Comparison of ENCODE assay signal across 7 fruit fly cellular contexts in the genomic region with DNA sequence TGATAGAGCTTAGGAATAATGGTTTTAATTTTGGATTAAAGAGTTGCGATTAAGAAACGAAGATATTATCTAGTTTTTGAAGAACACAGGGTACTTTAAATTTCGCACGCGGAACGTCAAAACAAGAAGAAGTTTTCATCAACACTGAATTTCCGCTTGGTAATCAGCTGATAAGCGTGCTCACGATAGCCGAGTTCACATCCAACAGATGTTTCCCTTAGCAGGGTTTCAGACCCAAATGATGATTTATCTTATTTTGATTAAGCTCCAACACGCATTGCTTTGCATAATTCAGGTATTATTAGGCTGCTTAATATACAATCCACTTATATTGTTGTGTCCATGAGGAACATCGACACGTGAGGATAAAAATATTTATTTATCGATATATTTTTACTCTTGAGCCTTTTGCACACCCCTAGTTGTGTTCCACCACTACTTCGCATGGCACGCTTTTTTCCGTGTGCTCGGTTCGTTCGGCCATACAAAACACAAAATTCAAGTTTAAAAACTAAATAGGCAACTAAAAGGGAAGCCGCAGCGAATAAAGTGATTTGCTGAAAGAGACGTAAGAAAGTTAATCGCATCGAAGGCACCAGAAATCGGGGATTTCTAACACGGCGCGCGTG.
TF ChIP-seq lines count a peak whose summit lies in the region.

TSS of gene Tpr2 (plus strand) at position 418 of the 629 bp plus-strand sequence.

- peak; percentile 42 to 43 for TF ChIP-seq CTCF in S2 (optimal IDR thresholded peaks at IDR 0.05; lab: Kevin White, UChicago)
- TF ChIP-seq CTCF in whole organism, embryonic (GFP tag; optimal IDR thresholded peaks at IDR 0.05; lab: Kevin White, UChicago), result peak; percentile 70

TF ChIP-seq in whole organism, 6 proteins besides CTCF, POLR2A, EP300 and RAD21:
- no peak for TF ChIP-seq CG8478 (optimal IDR thresholded peaks at IDR 0.05; lab: Kevin White, UChicago)
- no peak for TF ChIP-seq EcR (GFP tag; optimal IDR thresholded peaks at IDR 0.05; lab: Kevin White, UChicago)
- no peak for TF ChIP-seq psq (optimal IDR thresholded peaks at IDR 0.05; lab: Kevin White, UChicago)
- TF ChIP-seq usp (GFP tag; optimal IDR thresholded peaks at IDR 0.05; lab: Kevin White, UChicago), result no peak
- TF ChIP-seq Dll (optimal IDR thresholded peaks at IDR 0.05; lab: Kevin White, UChicago), result no peak
- peak; percentile 62 for TF ChIP-seq pan (optimal IDR thresholded peaks at IDR 0.05; lab: Kevin White, UChicago)

TF ChIP-seq in whole organism, adult, 20 proteins besides CTCF, POLR2A, EP300 and RAD21 (continues in another document):
- TF ChIP-seq cnc (optimal IDR thresholded peaks at IDR 0.05; lab: Kevin White, UChicago), result no peak
- peak; percentile 21 for TF ChIP-seq CG14711 (tag; optimal IDR thresholded peaks at IDR 0.05; lab: Kevin White, UChicago)
- peak; percentile 40 for TF ChIP-seq tj (GFP tag; optimal IDR thresholded peaks at IDR 0.05; lab: Kevin White, UChicago)
- TF ChIP-seq cic (GFP tag; optimal IDR thresholded peaks at IDR 0.05; lab: Kevin White, UChicago), result no peak
- no peak for TF ChIP-seq Clk (GFP tag; optimal IDR thresholded peaks at IDR 0.05; lab: Kevin White, UChicago)
- TF ChIP-seq toe (GFP tag; optimal IDR thresholded peaks at IDR 0.05; lab: Kevin White, UChicago), result peak; percentile 71
- peak; percentile 53 for TF ChIP-seq CG33017 (tag; optimal IDR thresholded peaks at IDR 0.05; lab: Kevin White, UChicago)
- peak; percentile 93 for TF ChIP-seq Mnt (GFP tag; optimal IDR thresholded peaks at IDR 0.05; lab: Kevin White, UChicago)
- TF ChIP-seq CG12768 (GFP tag; optimal IDR thresholded peaks at IDR 0.05; lab: Kevin White, UChicago), result peak; percentile 0
- TF ChIP-seq CG7101 (tag; optimal IDR thresholded peaks at IDR 0.05; lab: Kevin White, UChicago), result peak; percentile 63
- peak; percentile 66 for TF ChIP-seq bab1 (GFP tag; optimal IDR thresholded peaks at IDR 0.05; lab: Kevin White, UChicago)
- peak; percentile 39 for TF ChIP-seq Crg-1 (GFP tag; optimal IDR thresholded peaks at IDR 0.05; lab: Kevin White, UChicago)
- TF ChIP-seq CG5204 (GFP tag; optimal IDR thresholded peaks at IDR 0.05; lab: Kevin White, UChicago), result peak; percentile 78
- TF ChIP-seq ovo (GFP tag; optimal IDR thresholded peaks at IDR 0.05; lab: Kevin White, UChicago), result peak; percentile 0
- peak; percentile 35 for TF ChIP-seq Hr96 (GFP tag; optimal IDR thresholded peaks at IDR 0.05; lab: Kevin White, UChicago)

TF ChIP-seq in whole organism, embryonic, 481 proteins besides CTCF, POLR2A, EP300 and RAD21 (continues in another document):
- TF ChIP-seq cas (GFP tag; IDR thresholded peaks at IDR 0.05; lab: Robert Waterston, UW), result 0 out of 2 replicates have a peak, but pooled peaks have one; percentile 19
- peak; percentile 31 for TF ChIP-seq Vsx1 (GFP tag; optimal IDR thresholded peaks at IDR 0.05; lab: Kevin White, UChicago)
- TF ChIP-seq Bteb2 (GFP tag; optimal IDR thresholded peaks at IDR 0.05; lab: Kevin White, UChicago), result peak; percentile 74
- TF ChIP-seq CG18619 (GFP tag; optimal IDR thresholded peaks at IDR 0.05; lab: Kevin White, UChicago), result peak; percentile 59
- peak; percentile 96 for TF ChIP-seq unc-4 (GFP tag; IDR thresholded peaks at IDR 0.05; lab: Robert Waterston, UW; ENCODE audit: partially characterized antibody)
- TF ChIP-seq abd-A (tag; optimal IDR thresholded peaks at IDR 0.05; lab: Kevin White, UChicago), result peak; percentile 30
- no peak for TF ChIP-seq CG17612 (GFP tag; IDR thresholded peaks at IDR 0.05; lab: Robert Waterston, UW)
- no peak for TF ChIP-seq CG14441 (GFP tag; IDR thresholded peaks at IDR 0.05; lab: Robert Waterston, UW)
- no peak for TF ChIP-seq CG14050 (GFP tag; IDR thresholded peaks at IDR 0.05; lab: Robert Waterston, UW)
- peak; percentile 59 for TF ChIP-seq her (GFP tag; optimal IDR thresholded peaks at IDR 0.05; lab: Kevin White, UChicago)
- TF ChIP-seq CG15479 (GFP tag; optimal IDR thresholded peaks at IDR 0.05; lab: Kevin White, UChicago), result peak; percentile 5
- TF ChIP-seq CG18011 (GFP tag; optimal IDR thresholded peaks at IDR 0.05; lab: Kevin White, UChicago), result peak; percentile 70
- no peak for TF ChIP-seq ttk (GFP tag; IDR thresholded peaks at IDR 0.05; lab: Robert Waterston, UW)
- TF ChIP-seq psq (GFP tag; optimal IDR thresholded peaks at IDR 0.05; lab: Kevin White, UChicago), result no peak
- TF ChIP-seq CG13624 (GFP tag; optimal IDR thresholded peaks at IDR 0.05; lab: Kevin White, UChicago), result peak; percentile 43

TF ChIP-seq in whole organism, prepupa, 60 proteins besides CTCF, POLR2A, EP300 and RAD21 (continues in another document):
- TF ChIP-seq pdm3 (GFP tag; optimal IDR thresholded peaks at IDR 0.05; lab: Kevin White, UChicago) (peak; percentile 30), CG6792 (GFP tag; optimal IDR thresholded peaks at IDR 0.05; lab: Kevin White, UChicago) (no peak), CG6854 (GFP tag; optimal IDR thresholded peaks at IDR 0.05; lab: Kevin White, UChicago) (no peak), salr (GFP tag; optimal IDR thresholded peaks at IDR 0.05; lab: Kevin White, UChicago) (peak in 1 of 2 experiments; percentile 17), acj6 (GFP tag; optimal IDR thresholded peaks at IDR 0.05; lab: Kevin White, UChicago) (peak; percentile 23), lz (GFP tag; optimal IDR thresholded peaks at IDR 0.05; lab: Kevin White, UChicago) (peak; percentile 55), CG11762 (GFP tag; optimal IDR thresholded peaks at IDR 0.05; lab: Kevin White, UChicago; ENCODE audit: insufficient read depth) (no peak), CG8119 (GFP tag; IDR thresholded peaks at IDR 0.05; lab: Robert Waterston, UW) (peak; percentile 25; the same call in 1 of the 3 replicates), Gug (GFP tag; IDR thresholded peaks at IDR 0.05; lab: Robert Waterston, UW) (no peak), Lpt (GFP tag; optimal IDR thresholded peaks at IDR 0.05; lab: Kevin White, UChicago) (peak; percentile 9), CG11294 (GFP tag; IDR thresholded peaks at IDR 0.05; lab: Robert Waterston, UW) (no peak), Blimp-1 (GFP tag; optimal IDR thresholded peaks at IDR 0.05; lab: Kevin White, UChicago) (no peak), CG32006 (GFP tag; optimal IDR thresholded peaks at IDR 0.05; lab: Kevin White, UChicago) (peak; percentile 6), CG15336 (GFP tag; IDR thresholded peaks at IDR 0.05; lab: Robert Waterston, UW) (no peak; the same call in 1 of the 2 replicates), CG10669 (GFP tag; optimal IDR thresholded peaks at IDR 0.05; lab: Kevin White, UChicago) (no peak), CG3919 (GFP tag; optimal IDR thresholded peaks at IDR 0.05; lab: Kevin White, UChicago) (no peak)

TF ChIP-seq in whole organism, pupa, 21 proteins besides CTCF, POLR2A, EP300 and RAD21:
- TF ChIP-seq CG15710 (tag; optimal IDR thresholded peaks at IDR 0.05; lab: Kevin White, UChicago) (peak; percentile 32), CG8301 (tag; optimal IDR thresholded peaks at IDR 0.05; lab: Kevin White, UChicago) (no peak), CG13204 (GFP tag; optimal IDR thresholded peaks at IDR 0.05; lab: Kevin White, UChicago) (no peak), Snoo (tag; optimal IDR thresholded peaks at IDR 0.05; lab: Kevin White, UChicago) (peak; percentile 41), CG4496 (GFP tag; IDR thresholded peaks at IDR 0.05; lab: Robert Waterston, UW) (0 out of 3 replicates have a peak, but pooled peaks have one; percentile 16), Pif1B (GFP tag; optimal IDR thresholded peaks at IDR 0.05; lab: Kevin White, UChicago) (peak; percentile 21), gl (tag; optimal IDR thresholded peaks at IDR 0.05; lab: Kevin White, UChicago) (no peak), Pif1A (GFP tag; optimal IDR thresholded peaks at IDR 0.05; lab: Kevin White, UChicago) (no peak), CG10348 (GFP tag; IDR thresholded peaks at IDR 0.05; lab: Robert Waterston, UW) (no peak), CG9948 (tag; optimal IDR thresholded peaks at IDR 0.05; lab: Kevin White, UChicago) (no peak), CG32121 (GFP tag; IDR thresholded peaks at IDR 0.05; lab: Robert Waterston, UW) (no peak), CG12605 (GFP tag; IDR thresholded peaks at IDR 0.05; lab: Robert Waterston, UW) (no peak), CG14655 (GFP tag; optimal IDR thresholded peaks at IDR 0.05; lab: Kevin White, UChicago) (no peak), CG34367 (tag; optimal IDR thresholded peaks at IDR 0.05; lab: Kevin White, UChicago) (no peak), CG8159 (tag; optimal IDR thresholded peaks at IDR 0.05; lab: Kevin White, UChicago) (peak; percentile 21), EcR (GFP tag; optimal IDR thresholded peaks at IDR 0.05; lab: Kevin White, UChicago) (peak; percentile 12)

TF ChIP-seq in whole organism, wandering third instar larva, 38 proteins besides CTCF, POLR2A, EP300 and RAD21 (continues in another document):
- TF ChIP-seq Dfd (GFP tag; optimal IDR thresholded peaks at IDR 0.05; lab: Kevin White, UChicago) (no peak), Hr78 (GFP tag; optimal IDR thresholded peaks at IDR 0.05; lab: Kevin White, UChicago) (no peak), Abd-B (GFP tag; optimal IDR thresholded peaks at IDR 0.05; lab: Kevin White, UChicago) (no peak), CG32264 (GFP tag; optimal IDR thresholded peaks at IDR 0.05; lab: Kevin White, UChicago) (no peak), Vsx2 (GFP tag; optimal IDR thresholded peaks at IDR 0.05; lab: Kevin White, UChicago; ENCODE audit: partially characterized antibody) (no peak), sage (GFP tag; optimal IDR thresholded peaks at IDR 0.05; lab: Kevin White, UChicago) (no peak), OdsH (GFP tag; optimal IDR thresholded peaks at IDR 0.05; lab: Kevin White, UChicago) (peak; percentile 44), GATAd (GFP tag; optimal IDR thresholded peaks at IDR 0.05; lab: Kevin White, UChicago) (no peak), HLH106 (tag; optimal IDR thresholded peaks at IDR 0.05; lab: Kevin White, UChicago) (peak; percentile 41), dmrt93B (GFP tag; optimal IDR thresholded peaks at IDR 0.05; lab: Kevin White, UChicago) (no peak), dl (GFP tag; optimal IDR thresholded peaks at IDR 0.05; lab: Kevin White, UChicago; ENCODE audit: insufficient read depth in 1 of 2, partially characterized antibody in 2 of 2) (no peak), woc (GFP tag; optimal IDR thresholded peaks at IDR 0.05; lab: Kevin White, UChicago) (peak; percentile 46), Mio (GFP tag; optimal IDR thresholded peaks at IDR 0.05; lab: Kevin White, UChicago) (no peak), h (GFP tag; optimal IDR thresholded peaks at IDR 0.05; lab: Kevin White, UChicago) (peak; percentile 84), ey (GFP tag; optimal IDR thresholded peaks at IDR 0.05; lab: Kevin White, UChicago) (peak; percentile 48), jim (GFP tag; optimal IDR thresholded peaks at IDR 0.05; lab: Kevin White, UChicago) (no peak), Sp1 (GFP tag; optimal IDR thresholded peaks at IDR 0.05; lab: Kevin White, UChicago) (peak; percentile 48), CG9705 (GFP tag; optimal IDR thresholded peaks at IDR 0.05; lab: Kevin White, UChicago) (no peak), sv (GFP tag; optimal IDR thresholded peaks at IDR 0.05; lab: Kevin White, UChicago) (peak; percentile 68), lola (GFP tag; optimal IDR thresholded peaks at IDR 0.05; lab: Kevin White, UChicago) (no peak), Jra (GFP tag; optimal IDR thresholded peaks at IDR 0.05; lab: Kevin White, UChicago) (peak; percentile 40), foxo (GFP tag; optimal IDR thresholded peaks at IDR 0.05; lab: Kevin White, UChicago) (no peak)
